Worm (Caenorhabditis elegans) whole organism, L2 larva: ENCODE results near the gene dnpp-1.

Source experiments
- C34F6.9 ChIP-seq: fragments of 150-350 bp; optimal IDR thresholded peaks from 2 replicates; lab custom pipeline; 2014; ENCODE audit warnings: missing biosample characterization, missing genetic modification characterization
- R02D3.7 ChIP-seq: fragments of 150-350 bp; optimal IDR thresholded peaks from 2 replicates; lab custom pipeline; 2014; ENCODE audit warnings: missing biosample characterization, missing genetic modification characterization
- Y55F3AM.14 ChIP-seq: fragments of 200-800 bp; sonication (Bioruptor generic); optimal IDR thresholded peaks from 2 replicates; lab custom pipeline; 2018; ENCODE audit warnings: mild to moderate bottlenecking, missing genetic modification characterization, missing compliant biosample characterization
- ZK546.5 ChIP-seq: sonication (generic microtip); optimal IDR thresholded peaks from 2 replicates; lab custom pipeline; 2017; ENCODE audit warnings: missing biosample characterization, missing genetic modification characterization
- alr-1 ChIP-seq: fragments of 150-350 bp; optimal IDR thresholded peaks from 2 replicates; lab custom pipeline; 2014; ENCODE audit warnings: missing biosample characterization, missing genetic modification characterization
- aly-2 ChIP-seq: fragments of 150-350 bp; optimal IDR thresholded peaks from 2 replicates; lab custom pipeline; 2014; ENCODE audit warnings: missing biosample characterization, missing genetic modification characterization
- ama-1 ChIP-seq: fragments of 150-350 bp; optimal IDR thresholded peaks from 2 replicates; lab custom pipeline; 2018; ENCODE audit warnings: inconsistent platforms
- ceh-16 ChIP-seq: fragments of 150-350 bp; optimal IDR thresholded peaks from 2 replicates; lab custom pipeline; 2014; ENCODE audit warnings: missing biosample characterization, missing genetic modification characterization
- ceh-82 ChIP-seq: fragments of 150-350 bp; optimal IDR thresholded peaks from 2 replicates; lab custom pipeline; 2014; ENCODE audit warnings: missing biosample characterization, missing genetic modification characterization
- crh-2 ChIP-seq: sonication (generic microtip); optimal IDR thresholded peaks from 2 replicates; lab custom pipeline; 2017; ENCODE audit warnings: missing biosample characterization, missing genetic modification characterization
- dmd-4 ChIP-seq: sonication (generic microtip); optimal IDR thresholded peaks from 2 replicates; lab custom pipeline; 2017; ENCODE audit warnings: missing biosample characterization, missing genetic modification characterization
- egl-27 ChIP-seq: sonication (generic microtip); optimal IDR thresholded peaks from 3 replicates; lab custom pipeline; 2017; ENCODE audit warnings: missing biosample characterization, missing genetic modification reagents, missing genetic modification characterization
- elt-3 ChIP-seq: sonication (generic microtip); optimal IDR thresholded peaks from 2 replicates; lab custom pipeline; 2017; ENCODE audit warnings: missing biosample characterization, missing genetic modification characterization
- fos-1 ChIP-seq: fragments of 150-350 bp; optimal IDR thresholded peaks from 2 replicates; lab custom pipeline; 2014; ENCODE audit warnings: missing biosample characterization, missing genetic modification characterization
- gmeb-1 ChIP-seq: fragments of 150-350 bp; optimal IDR thresholded peaks from 2 replicates; lab custom pipeline; 2014; ENCODE audit warnings: missing biosample characterization, missing genetic modification characterization
- lin-13 ChIP-seq: fragments of 150-350 bp; optimal IDR thresholded peaks from 2 replicates; lab custom pipeline; 2014; ENCODE audit warnings: missing biosample characterization, missing genetic modification reagents, missing genetic modification characterization
- lin-39 ChIP-seq: fragments of 150-350 bp; optimal IDR thresholded peaks from 2 replicates; lab custom pipeline; 2014; ENCODE audit warnings: missing biosample characterization, missing genetic modification reagents, missing genetic modification characterization
- mab-5 ChIP-seq: fragments of 150-350 bp; optimal IDR thresholded peaks from 2 replicates; lab custom pipeline; 2014; ENCODE audit warnings: missing biosample characterization, missing genetic modification characterization
- mbf-1 ChIP-seq: sonication (generic microtip); optimal IDR thresholded peaks from 2 replicates; lab custom pipeline; 2017; ENCODE audit warnings: missing biosample characterization, missing genetic modification characterization
- mdl-1 ChIP-seq, 2 experiments: fragments of 150-350 bp in 1 of 2; sonication (generic microtip) in 1 of 2; optimal IDR thresholded peaks; 2 replicates each; lab custom pipeline; 2017; ENCODE audit warnings: missing biosample characterization in 2 of 2, missing genetic modification characterization in 2 of 2
- nhr-10 ChIP-seq: sonication (generic microtip); optimal IDR thresholded peaks from 2 replicates; lab custom pipeline; 2017; ENCODE audit warnings: missing biosample characterization, missing genetic modification characterization
- nhr-11 ChIP-seq: fragments of 150-350 bp; optimal IDR thresholded peaks from 2 replicates; lab custom pipeline; 2014; ENCODE audit warnings: missing biosample characterization, missing genetic modification characterization
- nhr-12 ChIP-seq: fragments of 150-350 bp; optimal IDR thresholded peaks from 2 replicates; lab custom pipeline; 2014; ENCODE audit warnings: missing biosample characterization, missing genetic modification characterization
- nhr-129 ChIP-seq: fragments of 150-350 bp; optimal IDR thresholded peaks from 2 replicates; lab custom pipeline; 2014; ENCODE audit warnings: missing biosample characterization, missing genetic modification characterization
- nhr-237 ChIP-seq: fragments of 150-350 bp; optimal IDR thresholded peaks from 2 replicates; lab custom pipeline; 2014; ENCODE audit warnings: missing biosample characterization, missing genetic modification characterization
- nhr-6 ChIP-seq: fragments of 150-350 bp; optimal IDR thresholded peaks from 2 replicates; lab custom pipeline; 2014; ENCODE audit warnings: missing biosample characterization, missing genetic modification characterization
- nhr-77 ChIP-seq: fragments of 150-350 bp; optimal IDR thresholded peaks from 2 replicates; lab custom pipeline; 2014; ENCODE audit warnings: missing biosample characterization, missing genetic modification characterization
- peb-1 ChIP-seq: fragments of 150-350 bp; optimal IDR thresholded peaks from 2 replicates; lab custom pipeline; 2014; ENCODE audit warnings: missing biosample characterization, missing genetic modification characterization
- sem-4 ChIP-seq: fragments of 150-350 bp; optimal IDR thresholded peaks from 2 replicates; lab custom pipeline; 2014; ENCODE audit warnings: missing biosample characterization, missing genetic modification reagents, missing genetic modification characterization
- skn-1 ChIP-seq: sonication (generic microtip); optimal IDR thresholded peaks from 2 replicates; lab custom pipeline; 2017; ENCODE audit warnings: missing biosample characterization, missing genetic modification characterization
- sma-3 ChIP-seq: sonication (generic microtip); optimal IDR thresholded peaks from 2 replicates; lab custom pipeline; 2016; ENCODE audit warnings: missing genetic modification reagents, missing genetic modification characterization, missing compliant biosample characterization
- snpc-4 ChIP-seq: fragments of 150-350 bp; optimal IDR thresholded peaks from 2 replicates; lab custom pipeline; 2014; ENCODE audit warnings: missing biosample characterization, missing genetic modification characterization
- unc-39 ChIP-seq: fragments of 150-350 bp; optimal IDR thresholded peaks from 2 replicates; lab custom pipeline; 2014; ENCODE audit warnings: missing biosample characterization, missing genetic modification characterization
- unc-55 ChIP-seq: fragments of 150-350 bp; sonication (generic microtip); optimal IDR thresholded peaks from 3 replicates; lab custom pipeline; 2014; ENCODE audit warnings: missing biosample characterization, missing genetic modification reagents, missing genetic modification characterization
- unc-62 ChIP-seq: fragments of 150-350 bp; optimal IDR thresholded peaks from 2 replicates; lab custom pipeline; 2014; ENCODE audit warnings: missing biosample characterization, missing genetic modification reagents, missing genetic modification characterization
- zag-1 ChIP-seq: fragments of 150-350 bp; optimal IDR thresholded peaks from 2 replicates; lab custom pipeline; 2014; ENCODE audit warnings: missing biosample characterization, missing genetic modification characterization
- ztf-1 ChIP-seq: fragments of 200-800 bp; sonication (Bioruptor generic); conservative IDR thresholded peaks from 2 replicates; pipeline ENCODE4 v1.3.6; 2022; ENCODE audit warnings: missing genetic modification characterization, missing compliant biosample characterization
- ztf-11 ChIP-seq: sonication (generic microtip); optimal IDR thresholded peaks from 2 replicates; lab custom pipeline; 2017; ENCODE audit warnings: missing biosample characterization, missing genetic modification characterization

The dnpp-1 gene

ce11 chrIII:5884459-5884858 is 20.9 kb upstream of the dnpp-1 start:
- TF ChIP-seq lin-39 (tag; lab: Kevin White, UChicago) = no peak
- TF ChIP-seq unc-39 (tag; lab: Kevin White, UChicago) = no peak
- no peak for TF ChIP-seq unc-62 (GFP tag; lab: Kevin White, UChicago)
- no peak for TF ChIP-seq nhr-129 (tag; lab: Kevin White, UChicago)
- no peak for TF ChIP-seq nhr-77

DNA sequence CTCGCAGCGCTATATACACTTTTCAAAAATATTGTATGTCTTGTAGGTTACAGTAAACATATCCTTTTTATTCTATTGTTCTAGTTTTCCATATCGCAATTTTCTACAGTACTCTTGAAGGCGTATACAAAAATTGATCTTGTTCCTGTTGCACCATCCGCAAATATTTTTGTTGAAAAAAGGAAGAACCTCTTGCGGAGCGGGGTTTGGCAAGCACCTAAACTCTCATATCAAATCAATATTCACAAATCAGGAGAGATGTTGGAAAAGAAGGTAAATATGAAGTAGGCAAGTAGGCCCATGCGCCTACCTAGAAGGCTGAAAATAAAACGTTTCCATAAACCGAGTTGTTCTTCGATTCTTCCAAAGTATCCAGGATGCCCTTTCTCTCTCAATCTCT is 20.4 kb upstream of the dnpp-1 start, which contains the start of gene C28H8.5:
C28H8.5 (plus strand) TSS at position 301 of the 400 bp plus-strand sequence.
- TF ChIP-seq aly-2 (tag; lab: Kevin White, UChicago) (no peak), nhr-12 (no peak), nhr-77 (no peak), mbf-1 (no peak), ceh-82 (tag; lab: Kevin White, UChicago) (no peak), dmd-4 (tag; lab: Kevin White, UChicago) (no peak), nhr-237 (tag; lab: Kevin White, UChicago) (no peak), gmeb-1 (no peak), unc-55 (GFP tag; lab: Kevin White, UChicago) (no peak), ztf-1 (GFP tag; lab: Robert Waterston, UW) (no peak), nhr-129 (tag; lab: Kevin White, UChicago) (no peak), mab-5 (tag; lab: Kevin White, UChicago) (no peak), lin-13 (GFP tag; lab: Kevin White, UChicago) (no peak), crh-2 (no peak), peb-1 (tag; lab: Kevin White, UChicago) (no peak), nhr-6 (tag; lab: Kevin White, UChicago) (no peak), ZK546.5 (tag; lab: Kevin White, UChicago) (no peak), nhr-10 (tag; lab: Kevin White, UChicago) (no peak)

- TF ChIP-seq mdl-1 (tag; optimal IDR thresholded peaks at IDR 0.05; lab: Kevin White, UChicago) (no peak), nhr-129 (tag; lab: Kevin White, UChicago) (no peak)
Observed at ce11 chrIII:5883517-5883916, 19.9 kb upstream of the dnpp-1 start.

DNA sequence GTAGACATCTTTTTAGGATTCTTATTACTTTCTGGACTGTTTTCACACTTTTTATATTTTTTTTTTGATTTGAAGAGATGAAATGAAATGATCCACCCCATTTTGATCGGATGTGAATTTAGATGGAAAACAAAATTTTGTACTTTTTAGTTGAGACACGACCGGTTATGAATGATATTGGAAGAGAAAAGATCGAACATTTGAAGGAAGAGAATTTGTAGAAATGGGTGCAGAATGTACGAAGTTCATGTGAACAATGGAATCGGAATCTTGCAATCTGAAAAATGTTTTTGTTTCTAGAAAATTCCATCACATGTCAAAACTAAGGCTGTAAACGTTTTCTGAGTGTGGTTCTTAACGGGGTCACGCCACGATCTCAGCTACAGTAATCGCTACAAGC is 19.2 kb upstream of the dnpp-1 start, which contains the start of gene F01F1.14:
F01F1.14 (minus strand) TSS at position 101 of the 400 bp plus-strand sequence.
- no peak for TF ChIP-seq mab-5 (tag; lab: Kevin White, UChicago)
- TF ChIP-seq ama-1 (lab: Kevin White, UChicago) = no peak
- no peak for TF ChIP-seq ceh-16
- no peak for TF ChIP-seq zag-1 (tag; lab: Kevin White, UChicago)
- TF ChIP-seq snpc-4 (tag; lab: Kevin White, UChicago) = no peak
- no peak for TF ChIP-seq mdl-1 (tag; optimal IDR thresholded peaks at IDR 0.05; lab: Kevin White, UChicago)
- no peak for TF ChIP-seq peb-1 (tag; lab: Kevin White, UChicago)
- TF ChIP-seq fos-1 = no peak
- no peak for TF ChIP-seq alr-1 (tag; lab: Kevin White, UChicago)
- TF ChIP-seq lin-39 (tag; lab: Kevin White, UChicago) = no peak
- TF ChIP-seq sma-3 (GFP tag; lab: Kevin White, UChicago) = no peak
- no peak for TF ChIP-seq aly-2 (tag; lab: Kevin White, UChicago)
- no peak for TF ChIP-seq crh-2
- no peak for TF ChIP-seq skn-1
- no peak for TF ChIP-seq nhr-6 (tag; lab: Kevin White, UChicago)
- TF ChIP-seq sem-4 (tag; lab: Kevin White, UChicago) = no peak

DNA sequence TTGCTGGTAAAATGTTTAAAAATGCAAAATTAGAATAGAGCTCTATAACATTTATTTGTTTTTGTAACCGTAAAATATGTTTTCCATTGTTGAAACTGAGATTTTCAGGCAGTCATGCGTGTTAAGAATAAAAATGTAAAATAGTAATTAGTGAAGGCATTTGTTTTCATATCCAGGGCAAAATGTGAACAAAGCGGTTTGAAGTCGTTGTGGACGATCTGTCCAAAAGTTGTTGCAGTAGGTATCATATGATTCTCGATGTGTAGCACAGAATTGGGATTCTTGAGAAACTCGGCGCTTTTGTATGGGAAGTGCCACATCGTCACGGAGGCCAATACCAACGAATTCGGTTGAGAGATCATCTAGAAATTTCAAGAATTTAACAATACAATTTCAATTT is 18.7 kb upstream of the dnpp-1 start:
- TF ChIP-seq Y55F3AM.14 (GFP tag; lab: Kevin White, UChicago) = no peak
- no peak for TF ChIP-seq lin-39 (tag; lab: Kevin White, UChicago)
- TF ChIP-seq sma-3 (GFP tag; lab: Kevin White, UChicago) = no peak
- no peak for TF ChIP-seq mab-5 (tag; lab: Kevin White, UChicago)
- no peak for TF ChIP-seq sem-4 (tag; lab: Kevin White, UChicago)
- no peak for TF ChIP-seq elt-3
- TF ChIP-seq fos-1 = no peak
- no peak for TF ChIP-seq aly-2 (tag; lab: Kevin White, UChicago)
- no peak for TF ChIP-seq ztf-11
- TF ChIP-seq egl-27 = no peak
- TF ChIP-seq mdl-1 (tag; optimal IDR thresholded peaks at IDR 0.05; lab: Kevin White, UChicago) = no peak
- no peak for TF ChIP-seq nhr-129 (tag; lab: Kevin White, UChicago)
- no peak for TF ChIP-seq peb-1 (tag; lab: Kevin White, UChicago)
- no peak for TF ChIP-seq R02D3.7 (tag; lab: Kevin White, UChicago)
- no peak for TF ChIP-seq zag-1 (tag; lab: Kevin White, UChicago)
- no peak for TF ChIP-seq C34F6.9
- TF ChIP-seq nhr-12 = no peak
- TF ChIP-seq nhr-11 = no peak
- no peak for TF ChIP-seq ceh-16
